Worm (Caenorhabditis elegans) whole organism, L4 larva: ENCODE data around the gene nduf-11.
A peak's percentile ranks its signal among the peaks of the same experiment; 100 is the strongest.

ENCODE experiments used
- D1046.2 ChIP-seq: fragments of 200-800 bp; sonication (Bioruptor generic); IDR thresholded peaks from 2 replicates; pipeline ENCODE4 v1.3.6; 2022; ENCODE audit warnings: missing genetic modification characterization, missing compliant biosample characterization
- F37D6.2 ChIP-seq: sonication (generic microtip); optimal IDR thresholded peaks from 2 replicates; lab custom pipeline; 2016; ENCODE audit warnings: mild to moderate bottlenecking, missing genetic modification characterization, missing compliant biosample characterization
- R02D3.7 ChIP-seq: fragments of 150-350 bp; sonication (generic microtip); optimal IDR thresholded peaks from 3 replicates; lab custom pipeline; 2014; ENCODE audit warnings: missing biosample characterization, missing genetic modification characterization
- T20F7.1 ChIP-seq: fragments of 200-800 bp; sonication (Bioruptor generic); optimal IDR thresholded peaks from 2 replicates; lab custom pipeline; 2018; ENCODE audit warnings: mild to moderate bottlenecking, missing genetic modification characterization, missing compliant biosample characterization
- aha-1 ChIP-seq: fragments of 150-350 bp; peaks from one replicate; lab custom pipeline; 2014; ENCODE audit warnings: missing biosample characterization, missing genetic modification characterization
- arid-1 ChIP-seq: fragments of 200-800 bp; sonication (Bioruptor generic); conservative IDR thresholded peaks from 2 replicates; pipeline ENCODE4 v1.3.6; 2022; ENCODE audit warnings: missing genetic modification reagents, missing genetic modification characterization, missing compliant biosample characterization
- ceh-28 ChIP-seq: fragments of 150-350 bp; optimal IDR thresholded peaks from 2 replicates; lab custom pipeline; 2014; ENCODE audit warnings: missing biosample characterization, missing genetic modification reagents, missing genetic modification characterization
- ces-1 ChIP-seq: fragments of 150-350 bp; sonication (generic microtip); optimal IDR thresholded peaks from 4 replicates; lab custom pipeline; 2014; ENCODE audit warnings: missing biosample characterization, missing genetic modification reagents, missing genetic modification characterization
- cey-2 ChIP-seq: sonication (generic microtip); optimal IDR thresholded peaks from 3 replicates; lab custom pipeline; 2017; ENCODE audit warnings: missing genetic modification characterization, mild to moderate bottlenecking, missing compliant biosample characterization, antibody characterized with exemption, borderline replicate concordance; ENCODE audit not compliant: insufficient read depth
- daf-12 ChIP-seq: fragments of 150-350 bp; optimal IDR thresholded peaks from 2 replicates; lab custom pipeline; 2014; ENCODE audit warnings: missing biosample characterization, missing genetic modification reagents, missing genetic modification characterization
- daf-16 ChIP-seq, 3 experiments: sonication (generic microtip); optimal IDR thresholded peaks; 2 replicates each; lab custom pipeline; 2016 to 2017; ENCODE audit warnings: missing genetic modification characterization in 3 of 3, missing genetic modification reagents in 3 of 3, mild to moderate bottlenecking in 2 of 3, missing compliant biosample characterization in 2 of 3, missing biosample characterization in 1 of 3, moderate library complexity in 1 of 3
- daf-8 ChIP-seq: fragments of 200-800 bp; sonication (Bioruptor generic); IDR thresholded peaks from 2 replicates; pipeline ENCODE4 v1.3.6; 2022; ENCODE audit warnings: missing genetic modification characterization, missing compliant biosample characterization
- dmd-6 ChIP-seq: fragments of 200-800 bp; sonication (Bioruptor generic); IDR thresholded peaks from 2 replicates; pipeline ENCODE4 v1.3.6; 2022; ENCODE audit warnings: missing genetic modification reagents, missing genetic modification characterization, missing compliant biosample characterization
- dmd-9 ChIP-seq: fragments of 200-800 bp; sonication (Bioruptor generic); IDR thresholded peaks from 2 replicates; pipeline ENCODE4 v1.3.6; 2022; ENCODE audit warnings: missing genetic modification reagents, missing genetic modification characterization, missing compliant biosample characterization
- duxl-1 ChIP-seq: sonication (generic microtip); optimal IDR thresholded peaks from 2 replicates; lab custom pipeline; 2016; ENCODE audit warnings: mild to moderate bottlenecking, missing genetic modification characterization, moderate library complexity, missing compliant biosample characterization; ENCODE audit not compliant: poor library complexity
- dve-1 ChIP-seq: sonication (generic microtip); optimal IDR thresholded peaks from 2 replicates; lab custom pipeline; 2017; ENCODE audit warnings: antibody characterized with exemption, mild to moderate bottlenecking, missing genetic modification characterization, missing compliant biosample characterization; ENCODE audit not compliant: insufficient read depth
- fkh-10 ChIP-seq: fragments of 150-350 bp; optimal IDR thresholded peaks from 2 replicates; lab custom pipeline; 2014; ENCODE audit warnings: missing biosample characterization, missing genetic modification reagents, missing genetic modification characterization
- hif-1 ChIP-seq, 2 experiments: sonication (generic microtip); optimal IDR thresholded peaks; 2 replicates each; lab custom pipeline; 2016 to 2017; ENCODE audit warnings: missing compliant biosample characterization in 2 of 2, missing genetic modification characterization in 2 of 2, missing genetic modification reagents in 2 of 2, missing genotype in 2 of 2, mild to moderate bottlenecking in 1 of 2
- hlh-11 ChIP-seq: fragments of 200-800 bp; sonication (Bioruptor generic); optimal IDR thresholded peaks from 2 replicates; lab custom pipeline; 2018; ENCODE audit warnings: mild to moderate bottlenecking, missing genetic modification characterization, missing compliant biosample characterization
- hmg-1.1 ChIP-seq: fragments of 200-800 bp; sonication (Bioruptor generic); IDR thresholded peaks from 2 replicates; pipeline ENCODE4 v1.3.6; 2022; ENCODE audit warnings: missing genetic modification reagents, missing genetic modification characterization, missing compliant biosample characterization
- lim-7 ChIP-seq: fragments of 200-800 bp; sonication (Bioruptor generic); IDR thresholded peaks from 2 replicates; pipeline ENCODE4 v1.3.6; 2022; ENCODE audit warnings: missing genetic modification characterization, missing compliant biosample characterization
- lin-13 ChIP-seq: fragments of 150-350 bp; optimal IDR thresholded peaks from 2 replicates; lab custom pipeline; 2014; ENCODE audit warnings: missing biosample characterization, missing genetic modification reagents, missing genetic modification characterization
- lin-38 ChIP-seq: fragments of 200-800 bp; sonication (Bioruptor generic); IDR thresholded peaks from 2 replicates; pipeline ENCODE4 v1.3.6; 2022; ENCODE audit warnings: missing genetic modification reagents, missing genetic modification characterization, missing compliant biosample characterization
- lir-3 ChIP-seq: sonication (generic microtip); optimal IDR thresholded peaks from 2 replicates; lab custom pipeline; 2016; ENCODE audit warnings: mild to moderate bottlenecking, missing genetic modification characterization, missing compliant biosample characterization
- madf-9 ChIP-seq: fragments of 200-800 bp; sonication (Bioruptor generic); conservative IDR thresholded peaks from 2 replicates; pipeline ENCODE4 v1.3.6; 2022; ENCODE audit warnings: missing genetic modification reagents, missing genetic modification characterization, missing compliant biosample characterization
- mdl-1 ChIP-seq, 2 experiments: fragments of 150-350 bp in 1 of 2; sonication (generic microtip) in 1 of 2; optimal IDR thresholded peaks; 2 replicates each; lab custom pipeline; 2014 to 2017; ENCODE audit warnings: missing biosample characterization in 2 of 2, missing genetic modification characterization in 2 of 2
- mdt-29 ChIP-seq: fragments of 200-800 bp; sonication (Bioruptor generic); IDR thresholded peaks from 2 replicates; pipeline ENCODE4 v1.3.6; 2022; ENCODE audit warnings: missing genetic modification reagents, missing genetic modification characterization, missing compliant biosample characterization
- mep-1 ChIP-seq: fragments of 150-350 bp; sonication (generic microtip); optimal IDR thresholded peaks from 3 replicates; lab custom pipeline; 2014; ENCODE audit warnings: missing biosample characterization, missing genetic modification characterization
- mxl-2 ChIP-seq: fragments of 200-800 bp; sonication (Bioruptor generic); conservative IDR thresholded peaks from 2 replicates; pipeline ENCODE4 v1.3.6; 2022; ENCODE audit warnings: missing genetic modification reagents, missing genetic modification characterization, missing compliant biosample characterization
- mxl-3 ChIP-seq: fragments of 200-800 bp; sonication (Bioruptor generic); optimal IDR thresholded peaks from 2 replicates; lab custom pipeline; 2018; ENCODE audit warnings: mild to moderate bottlenecking, missing genetic modification characterization, missing compliant biosample characterization
- nhr-28 ChIP-seq: fragments of 150-350 bp; optimal IDR thresholded peaks from 2 replicates; lab custom pipeline; 2014; ENCODE audit warnings: missing biosample characterization, missing genetic modification characterization
- nhr-42 ChIP-seq: fragments of 200-800 bp; sonication (Bioruptor generic); IDR thresholded peaks from 2 replicates; pipeline ENCODE4 v1.3.6; 2022; ENCODE audit warnings: missing genetic modification characterization, missing compliant biosample characterization
- nhr-76 ChIP-seq: fragments of 150-350 bp; optimal IDR thresholded peaks from 2 replicates; lab custom pipeline; 2014; ENCODE audit warnings: missing biosample characterization, missing genetic modification characterization
- nhr-77 ChIP-seq: fragments of 150-350 bp; optimal IDR thresholded peaks from 2 replicates; lab custom pipeline; 2014; ENCODE audit warnings: missing biosample characterization, missing genetic modification characterization
- sdz-12 ChIP-seq: fragments of 200-800 bp; sonication (Bioruptor generic); optimal IDR thresholded peaks from 2 replicates; lab custom pipeline; 2018; ENCODE audit warnings: mild to moderate bottlenecking, missing genetic modification characterization, missing compliant biosample characterization
- set-16 ChIP-seq: fragments of 200-800 bp; sonication (Bioruptor generic); IDR thresholded peaks from 2 replicates; pipeline ENCODE4 v1.3.6; 2022; ENCODE audit warnings: missing genetic modification reagents, missing genetic modification characterization, missing compliant biosample characterization
- snpc-1.2 ChIP-seq: fragments of 200-800 bp; sonication (Bioruptor generic); IDR thresholded peaks from 2 replicates; pipeline ENCODE4 v1.3.6; 2022; ENCODE audit warnings: missing genetic modification reagents, missing genetic modification characterization, missing compliant biosample characterization
- snpc-4 ChIP-seq: fragments of 150-350 bp; optimal IDR thresholded peaks from 2 replicates; lab custom pipeline; 2014; ENCODE audit warnings: missing biosample characterization, missing genetic modification characterization
- spr-1 ChIP-seq: sonication (generic microtip); optimal IDR thresholded peaks from 2 replicates; lab custom pipeline; 2016; ENCODE audit warnings: mild to moderate bottlenecking, missing genetic modification characterization, missing compliant biosample characterization
- spr-3 ChIP-seq: fragments of 200-800 bp; sonication (Bioruptor generic); optimal IDR thresholded peaks from 2 replicates; lab custom pipeline; 2018; ENCODE audit warnings: mild to moderate bottlenecking, missing genetic modification characterization, missing compliant biosample characterization
- tra-1 ChIP-seq: fragments of 200-800 bp; sonication (Bioruptor generic); IDR thresholded peaks from 2 replicates; pipeline ENCODE4 v1.3.6; 2022; ENCODE audit warnings: missing genetic modification reagents, missing genetic modification characterization, missing compliant biosample characterization
- unc-62 ChIP-seq, 3 experiments: fragments of 150-350 bp in 1 of 3; sonication (generic microtip); optimal IDR thresholded peaks in 2 of 3; peaks in 1 of 3; 1 replicate in 1 of 3; 2 replicates in 2 of 3; lab custom pipeline; 2014 to 2017; ENCODE audit warnings: missing biosample characterization in 3 of 3, missing genetic modification characterization in 3 of 3, missing genetic modification reagents in 3 of 3, missing genotype in 1 of 3
- zfp-2 ChIP-seq: sonication (generic microtip); optimal IDR thresholded peaks from 2 replicates; lab custom pipeline; 2016; ENCODE audit warnings: mild to moderate bottlenecking, missing genetic modification characterization, missing compliant biosample characterization
- zfp-3 ChIP-seq: fragments of 200-800 bp; sonication (Bioruptor generic); conservative IDR thresholded peaks from 2 replicates; pipeline ENCODE4 v1.3.6; 2022; ENCODE audit warnings: missing genetic modification reagents, missing genetic modification characterization, missing compliant biosample characterization
- zip-2 ChIP-seq: fragments of 150-350 bp; optimal IDR thresholded peaks from 2 replicates; lab custom pipeline; 2014; ENCODE audit warnings: missing biosample characterization, missing genetic modification characterization

Gene nduf-11

DNA sequence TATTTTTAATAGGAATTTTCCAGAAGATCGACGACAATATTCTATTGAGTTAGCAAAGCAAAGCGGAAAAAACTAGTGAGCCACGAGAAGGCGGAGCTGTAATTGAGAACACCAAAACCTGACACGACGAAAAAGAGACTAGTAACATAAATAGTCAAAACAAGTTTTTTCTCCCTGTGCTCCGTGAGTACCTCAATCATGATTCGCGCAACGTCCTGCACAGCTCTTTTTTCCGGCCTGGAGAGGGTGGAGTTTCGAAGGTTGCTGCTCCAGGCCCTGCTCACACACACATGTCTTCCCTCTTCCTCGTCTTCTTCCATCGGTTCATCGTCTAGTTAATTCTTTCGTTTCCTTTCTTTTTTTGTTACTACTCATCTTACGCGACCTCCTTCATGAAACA, 6.2 kb upstream of the nduf-11 start, which contains the start of gene clh-2:
clh-2 (plus strand) TSS at position 301 of the 400 bp plus-strand sequence.
- no peak for TF ChIP-seq mdt-29 (GFP tag; lab: Robert Waterston, UW)
- TF ChIP-seq daf-12 (tag; lab: Kevin White, UChicago), result no peak
- TF ChIP-seq lin-38 (GFP tag; lab: Robert Waterston, UW), result no peak
- no peak for TF ChIP-seq arid-1
- no peak for TF ChIP-seq set-16 (GFP tag; lab: Robert Waterston, UW)
- no peak for TF ChIP-seq lin-13 (GFP tag; lab: Kevin White, UChicago)
- TF ChIP-seq tra-1 (GFP tag; lab: Robert Waterston, UW), result no peak
- no peak for TF ChIP-seq dmd-9
- no peak for TF ChIP-seq daf-8
- TF ChIP-seq snpc-1.2, result no peak
- no peak for TF ChIP-seq spr-3 (GFP tag; lab: Kevin White, UChicago)
- TF ChIP-seq ceh-28 (tag; lab: Kevin White, UChicago), result no peak
- no peak for TF ChIP-seq mxl-3 (GFP tag; lab: Kevin White, UChicago)
- TF ChIP-seq duxl-1 (tag; lab: Kevin White, UChicago), result no peak
- TF ChIP-seq R02D3.7 (tag; lab: Kevin White, UChicago), result no peak
- no peak for TF ChIP-seq T20F7.1 (GFP tag; lab: Kevin White, UChicago)

DNA sequence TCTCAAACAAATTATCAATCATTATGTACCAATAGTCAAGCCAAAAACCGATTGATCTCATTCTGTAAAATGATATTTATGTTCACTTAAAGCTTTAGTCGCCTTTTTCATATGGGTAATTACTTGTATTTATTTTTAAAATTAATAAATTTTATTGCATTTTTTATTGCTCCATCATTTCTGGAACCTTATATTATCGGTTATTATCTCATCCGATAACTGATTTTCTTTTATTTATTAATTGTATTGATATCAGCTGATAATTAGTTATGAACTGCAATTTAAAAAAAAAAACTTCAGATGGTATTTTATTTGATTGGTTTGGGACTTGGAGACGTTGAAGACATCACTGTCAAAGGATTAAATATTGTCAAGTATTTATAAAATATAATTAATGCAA, 4.5 kb upstream of the nduf-11 start, which contains the start of gene dph-5:
dph-5 (plus strand) TSS at position 301 of the 400 bp plus-strand sequence.
- TF ChIP-seq aha-1 (tag; lab: Kevin White, UChicago) (peak; percentile 23), lim-7 (no peak)

DNA sequence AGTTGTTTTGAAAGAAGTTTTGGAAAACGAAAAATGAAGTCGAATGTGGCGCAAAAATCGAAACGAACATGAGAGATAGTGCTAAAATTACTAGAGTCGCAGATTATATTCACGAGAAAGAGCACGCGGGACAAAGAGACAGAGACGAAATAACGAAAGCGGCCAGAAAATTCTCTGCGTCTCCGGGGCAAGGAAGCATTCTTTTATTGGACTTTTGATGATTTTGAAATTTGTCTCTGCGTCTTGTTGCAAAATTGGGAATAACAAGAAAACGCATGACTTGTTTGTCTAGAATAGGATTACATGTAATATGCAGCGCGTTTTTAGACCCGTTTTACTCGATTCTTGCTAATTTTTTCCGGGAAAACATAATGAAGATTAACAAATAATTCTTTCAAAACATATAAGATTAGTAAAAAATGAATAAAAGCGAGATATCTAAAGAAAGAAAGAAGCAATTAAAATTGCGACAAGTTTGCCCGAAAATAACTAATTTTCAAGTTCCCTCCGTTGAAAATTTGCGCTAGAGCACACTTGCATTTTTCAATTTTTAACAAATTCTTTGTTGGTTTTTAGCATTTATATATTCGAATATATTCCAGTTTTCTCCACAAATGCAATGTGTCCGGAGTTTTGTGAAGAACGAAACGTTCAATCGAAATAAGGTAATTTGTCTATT, 2.6 kb upstream of the nduf-11 start, which contains the start of the genes B0491.6 and pigm-1:
B0491.6 (minus strand) TSS at position 466 of the 679 bp plus-strand sequence.
pigm-1 (plus strand) TSS at position 568 of the 679 bp plus-strand sequence.
- peak; percentile 71 for TF ChIP-seq T20F7.1 (GFP tag; lab: Kevin White, UChicago)
- TF ChIP-seq hmg-1.1 (GFP tag; lab: Robert Waterston, UW), result no peak; the same call in 1 of the 2 replicates
- no peak for TF ChIP-seq zip-2 (tag; lab: Kevin White, UChicago)
- no peak for TF ChIP-seq cey-2 (tag; lab: Kevin White, UChicago)
- no peak for TF ChIP-seq nhr-76 (tag; lab: Kevin White, UChicago)
- TF ChIP-seq spr-1 (tag; lab: Kevin White, UChicago), result peak; percentile 49
- no peak for TF ChIP-seq tra-1 (GFP tag; lab: Robert Waterston, UW)
- peak in 1 of 2 experiments; percentile 32 for TF ChIP-seq hif-1 (tag; optimal IDR thresholded peaks at IDR 0.05; lab: Kevin White, UChicago)
- peak; percentile 71 for TF ChIP-seq mep-1 (tag; lab: Kevin White, UChicago)
- peak; percentile 45 for TF ChIP-seq F37D6.2 (tag; lab: Kevin White, UChicago)
- peak; percentile 76 for TF ChIP-seq dve-1
- no peak for TF ChIP-seq nhr-77
- TF ChIP-seq snpc-4, result no peak
- no peak for TF ChIP-seq dmd-9
- TF ChIP-seq lir-3, result no peak
- no peak for TF ChIP-seq sdz-12 (GFP tag; lab: Kevin White, UChicago)
- peak; percentile 63 for TF ChIP-seq ces-1 (GFP tag; lab: Kevin White, UChicago)
- peak; percentile 15 for TF ChIP-seq nhr-28 (tag; lab: Kevin White, UChicago)
- TF ChIP-seq daf-16 (GFP tag; optimal IDR thresholded peaks at IDR 0.05; lab: Kevin White, UChicago), result no peak
- TF ChIP-seq daf-16 (tag; optimal IDR thresholded peaks at IDR 0.05; lab: Kevin White, UChicago), result peak; percentile 48
- peak in 1 of 2 experiments; percentile 56 for TF ChIP-seq mdl-1 (tag; optimal IDR thresholded peaks at IDR 0.05; lab: Kevin White, UChicago)
- peak; percentile 70 for TF ChIP-seq hlh-11 (tag; lab: Kevin White, UChicago)
- no peak for TF ChIP-seq mxl-2 (GFP tag; lab: Robert Waterston, UW)
- peak; percentile 47 for TF ChIP-seq dmd-6 (GFP tag; lab: Robert Waterston, UW)
- TF ChIP-seq zfp-3, result no peak
- TF ChIP-seq zfp-2 (tag; lab: Kevin White, UChicago), result no peak
- no peak for TF ChIP-seq nhr-42
- TF ChIP-seq madf-9 (GFP tag; lab: Robert Waterston, UW), result no peak
- TF ChIP-seq D1046.2 (GFP tag; lab: Robert Waterston, UW), result no peak
- TF ChIP-seq mxl-3 (GFP tag; lab: Kevin White, UChicago), result peak; percentile 6
- peak; percentile 76 for TF ChIP-seq lin-38 (GFP tag; lab: Robert Waterston, UW)
- TF ChIP-seq unc-62 (GFP tag; optimal IDR thresholded peaks at IDR 0.05 in 1 of 2; lab: Kevin White, UChicago), result peak in 1 of 2 experiments; percentile 83
- TF ChIP-seq unc-62 (tag; optimal IDR thresholded peaks at IDR 0.05; lab: Kevin White, UChicago), result no peak
- TF ChIP-seq fkh-10 (GFP tag; lab: Kevin White, UChicago), result peak; percentile 76
